Worm (Caenorhabditis elegans) whole organism, L2 larva: ENCODE results near the gene lips-5.

Experiments
- C34F6.9 ChIP-seq: fragments of 150-350 bp; optimal IDR thresholded peaks from 2 replicates; lab custom pipeline; 2014; ENCODE audit warnings: missing biosample characterization, missing genetic modification characterization
- F13H6.1 ChIP-seq: sonication (generic microtip); optimal IDR thresholded peaks from 2 replicates; lab custom pipeline; 2016; ENCODE audit warnings: missing genetic modification characterization, missing compliant biosample characterization
- R02D3.7 ChIP-seq: fragments of 150-350 bp; optimal IDR thresholded peaks from 2 replicates; lab custom pipeline; 2014; ENCODE audit warnings: missing biosample characterization, missing genetic modification characterization
- aly-2 ChIP-seq: fragments of 150-350 bp; optimal IDR thresholded peaks from 2 replicates; lab custom pipeline; 2014; ENCODE audit warnings: missing biosample characterization, missing genetic modification characterization
- ama-1 ChIP-seq: fragments of 150-350 bp; optimal IDR thresholded peaks from 2 replicates; lab custom pipeline; 2018; ENCODE audit warnings: inconsistent platforms
- blmp-1 ChIP-seq: sonication (generic microtip); optimal IDR thresholded peaks from 2 replicates; lab custom pipeline; 2017; ENCODE audit warnings: missing genetic modification characterization, mild to moderate bottlenecking, missing compliant biosample characterization, antibody characterized with exemption, moderate library complexity; ENCODE audit not compliant: insufficient read depth
- ceh-16 ChIP-seq: fragments of 150-350 bp; optimal IDR thresholded peaks from 2 replicates; lab custom pipeline; 2014; ENCODE audit warnings: missing biosample characterization, missing genetic modification characterization
- ceh-82 ChIP-seq: fragments of 150-350 bp; optimal IDR thresholded peaks from 2 replicates; lab custom pipeline; 2014; ENCODE audit warnings: missing biosample characterization, missing genetic modification characterization
- crh-2 ChIP-seq: sonication (generic microtip); optimal IDR thresholded peaks from 2 replicates; lab custom pipeline; 2017; ENCODE audit warnings: missing biosample characterization, missing genetic modification characterization
- dmd-4 ChIP-seq: sonication (generic microtip); optimal IDR thresholded peaks from 2 replicates; lab custom pipeline; 2017; ENCODE audit warnings: missing biosample characterization, missing genetic modification characterization
- egl-27 ChIP-seq: sonication (generic microtip); optimal IDR thresholded peaks from 3 replicates; lab custom pipeline; 2017; ENCODE audit warnings: missing biosample characterization, missing genetic modification reagents, missing genetic modification characterization
- elt-1 ChIP-seq: fragments of 150-350 bp; optimal IDR thresholded peaks from 2 replicates; lab custom pipeline; 2014; ENCODE audit warnings: missing biosample characterization, missing genetic modification characterization
- elt-3 ChIP-seq: sonication (generic microtip); optimal IDR thresholded peaks from 2 replicates; lab custom pipeline; 2017; ENCODE audit warnings: missing biosample characterization, missing genetic modification characterization
- fos-1 ChIP-seq: fragments of 150-350 bp; optimal IDR thresholded peaks from 2 replicates; lab custom pipeline; 2014; ENCODE audit warnings: missing biosample characterization, missing genetic modification characterization
- lin-11 ChIP-seq: fragments of 150-350 bp; sonication (generic microtip); optimal IDR thresholded peaks from 2 replicates; lab custom pipeline; 2014; ENCODE audit warnings: missing biosample characterization, missing genetic modification characterization, inconsistent platforms, mixed read lengths
- lin-13 ChIP-seq: fragments of 150-350 bp; optimal IDR thresholded peaks from 2 replicates; lab custom pipeline; 2014; ENCODE audit warnings: missing biosample characterization, missing genetic modification reagents, missing genetic modification characterization
- lin-39 ChIP-seq: fragments of 150-350 bp; optimal IDR thresholded peaks from 2 replicates; lab custom pipeline; 2014; ENCODE audit warnings: missing biosample characterization, missing genetic modification reagents, missing genetic modification characterization
- lsy-2 ChIP-seq, 2 experiments: fragments of 150-350 bp in 1 of 2; sonication (generic microtip) in 1 of 2; optimal IDR thresholded peaks; 2 replicates each; lab custom pipeline; 2014 to 2017; ENCODE audit warnings: missing biosample characterization in 2 of 2, missing genetic modification characterization in 2 of 2
- mdl-1 ChIP-seq, 2 experiments: fragments of 150-350 bp in 1 of 2; sonication (generic microtip) in 1 of 2; optimal IDR thresholded peaks; 2 replicates each; lab custom pipeline; 2017; ENCODE audit warnings: missing biosample characterization in 2 of 2, missing genetic modification characterization in 2 of 2
- nhr-10 ChIP-seq: sonication (generic microtip); optimal IDR thresholded peaks from 2 replicates; lab custom pipeline; 2017; ENCODE audit warnings: missing biosample characterization, missing genetic modification characterization
- nhr-12 ChIP-seq: fragments of 150-350 bp; optimal IDR thresholded peaks from 2 replicates; lab custom pipeline; 2014; ENCODE audit warnings: missing biosample characterization, missing genetic modification characterization
- nhr-129 ChIP-seq: fragments of 150-350 bp; optimal IDR thresholded peaks from 2 replicates; lab custom pipeline; 2014; ENCODE audit warnings: missing biosample characterization, missing genetic modification characterization
- nhr-21 ChIP-seq: fragments of 150-350 bp; optimal IDR thresholded peaks from 2 replicates; lab custom pipeline; 2014; ENCODE audit warnings: missing biosample characterization, missing genetic modification characterization
- nhr-23 ChIP-seq: fragments of 150-350 bp; optimal IDR thresholded peaks from 2 replicates; lab custom pipeline; 2014; ENCODE audit warnings: missing biosample characterization, missing genetic modification reagents, missing genetic modification characterization
- nhr-237 ChIP-seq: fragments of 150-350 bp; optimal IDR thresholded peaks from 2 replicates; lab custom pipeline; 2014; ENCODE audit warnings: missing biosample characterization, missing genetic modification characterization
- nhr-6 ChIP-seq: fragments of 150-350 bp; optimal IDR thresholded peaks from 2 replicates; lab custom pipeline; 2014; ENCODE audit warnings: missing biosample characterization, missing genetic modification characterization
- nhr-77 ChIP-seq: fragments of 150-350 bp; optimal IDR thresholded peaks from 2 replicates; lab custom pipeline; 2014; ENCODE audit warnings: missing biosample characterization, missing genetic modification characterization
- peb-1 ChIP-seq: fragments of 150-350 bp; optimal IDR thresholded peaks from 2 replicates; lab custom pipeline; 2014; ENCODE audit warnings: missing biosample characterization, missing genetic modification characterization
- sem-4 ChIP-seq: fragments of 150-350 bp; optimal IDR thresholded peaks from 2 replicates; lab custom pipeline; 2014; ENCODE audit warnings: missing biosample characterization, missing genetic modification reagents, missing genetic modification characterization
- skn-1 ChIP-seq: sonication (generic microtip); optimal IDR thresholded peaks from 2 replicates; lab custom pipeline; 2017; ENCODE audit warnings: missing biosample characterization, missing genetic modification characterization
- sma-3 ChIP-seq: sonication (generic microtip); optimal IDR thresholded peaks from 2 replicates; lab custom pipeline; 2016; ENCODE audit warnings: missing genetic modification reagents, missing genetic modification characterization, missing compliant biosample characterization
- sma-9 ChIP-seq, 2 experiments: fragments of 150-350 bp in 1 of 2; sonication (generic microtip) in 1 of 2; optimal IDR thresholded peaks; 2 replicates each; lab custom pipeline; 2014 to 2016; ENCODE audit warnings: missing genetic modification characterization in 2 of 2, mild to moderate bottlenecking in 1 of 2, missing biosample characterization in 1 of 2, missing compliant biosample characterization in 1 of 2, missing genetic modification reagents in 1 of 2, moderate library complexity in 1 of 2
- unc-55 ChIP-seq: fragments of 150-350 bp; sonication (generic microtip); optimal IDR thresholded peaks from 3 replicates; lab custom pipeline; 2014; ENCODE audit warnings: missing biosample characterization, missing genetic modification reagents, missing genetic modification characterization
- ztf-1 ChIP-seq: fragments of 200-800 bp; sonication (Bioruptor generic); conservative IDR thresholded peaks from 2 replicates; pipeline ENCODE4 v1.3.6; 2022; ENCODE audit warnings: missing genetic modification characterization, missing compliant biosample characterization
- ztf-11 ChIP-seq: sonication (generic microtip); optimal IDR thresholded peaks from 2 replicates; lab custom pipeline; 2017; ENCODE audit warnings: missing biosample characterization, missing genetic modification characterization
- ztf-4 ChIP-seq: fragments of 150-350 bp; optimal IDR thresholded peaks from 2 replicates; lab custom pipeline; 2014; ENCODE audit warnings: missing biosample characterization, missing genetic modification characterization

lips-5 gene

DNA sequence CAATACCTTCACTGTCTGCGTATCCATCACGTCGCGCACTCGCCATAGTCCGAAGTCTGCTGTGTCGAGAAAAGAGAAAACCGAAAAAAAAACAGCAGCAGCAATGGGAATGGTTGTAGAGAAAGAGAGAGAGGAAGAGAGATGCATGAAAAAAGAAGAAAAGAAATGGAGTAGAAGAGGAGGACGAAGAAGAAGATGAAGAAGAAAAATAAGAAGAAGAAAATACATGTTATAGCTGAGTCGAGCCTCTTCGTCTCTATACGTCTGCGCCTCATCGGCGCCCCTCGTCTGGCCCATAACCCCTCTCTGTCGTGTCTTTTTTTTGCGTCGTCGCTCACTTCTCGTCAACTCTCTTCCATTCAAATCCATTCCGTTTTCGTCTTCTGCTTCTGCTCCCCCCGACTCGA is 36.2 kb upstream of the lips-5 start (continued):
- no peak for TF ChIP-seq R02D3.7 (tag; lab: Kevin White, UChicago)
- TF ChIP-seq ceh-16 (tag; lab: Kevin White, UChicago), result no peak
- no peak for TF ChIP-seq aly-2
- no peak for TF ChIP-seq elt-1 (tag; lab: Kevin White, UChicago)
- TF ChIP-seq blmp-1 (tag; lab: Kevin White, UChicago), result peak; percentile 53
- TF ChIP-seq sem-4 (tag; lab: Kevin White, UChicago), result peak; percentile 76
- no peak for TF ChIP-seq lin-39 (tag; lab: Kevin White, UChicago)
- TF ChIP-seq nhr-129 (tag; lab: Kevin White, UChicago), result peak; percentile 93
- no peak for TF ChIP-seq nhr-10 (tag; lab: Kevin White, UChicago)
- TF ChIP-seq lin-13 (GFP tag; lab: Kevin White, UChicago), result peak; percentile 51

DNA sequence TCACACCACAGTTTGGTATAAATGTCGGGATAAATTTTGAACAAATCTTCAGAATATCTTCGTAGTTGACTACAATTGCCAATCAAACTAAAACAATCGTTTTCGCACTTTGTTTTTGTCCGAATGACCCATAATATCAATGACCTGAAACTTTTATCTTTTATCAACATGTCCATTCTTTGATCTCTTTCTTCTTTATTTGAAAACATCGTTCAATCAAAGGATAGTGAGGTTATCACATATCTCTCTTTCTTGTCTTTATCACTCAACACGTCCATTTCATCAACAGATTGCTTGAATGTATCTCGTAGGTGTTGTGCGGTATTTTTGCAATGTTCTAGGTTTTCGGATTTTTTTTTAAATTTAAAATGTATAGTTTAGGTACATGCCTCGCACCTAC is 35.5 kb upstream of the lips-5 start:
- peak; percentile 22 for TF ChIP-seq fos-1 (tag; lab: Kevin White, UChicago)
- TF ChIP-seq blmp-1 (tag; lab: Kevin White, UChicago), result peak; percentile 17
- TF ChIP-seq peb-1 (tag; lab: Kevin White, UChicago), result no peak
- TF ChIP-seq sma-3, result no peak
- TF ChIP-seq C34F6.9 (tag; lab: Kevin White, UChicago), result no peak
- TF ChIP-seq crh-2, result peak; percentile 21
- TF ChIP-seq F13H6.1 (tag; lab: Kevin White, UChicago), result no peak
- TF ChIP-seq nhr-10 (tag; lab: Kevin White, UChicago), result no peak
- TF ChIP-seq elt-3 (tag; lab: Kevin White, UChicago), result no peak
- peak; percentile 81 for TF ChIP-seq sma-9 (GFP tag; optimal IDR thresholded peaks at IDR 0.05; lab: Kevin White, UChicago)
- no peak for TF ChIP-seq sma-9 (tag; optimal IDR thresholded peaks at IDR 0.05; lab: Kevin White, UChicago)
- TF ChIP-seq nhr-21 (tag; lab: Kevin White, UChicago), result peak; percentile 39
- peak in 1 of 2 experiments; percentile 1 for TF ChIP-seq lsy-2 (tag; optimal IDR thresholded peaks at IDR 0.05; lab: Kevin White, UChicago)
- TF ChIP-seq, all 48 proteins: peak for 6

DNA sequence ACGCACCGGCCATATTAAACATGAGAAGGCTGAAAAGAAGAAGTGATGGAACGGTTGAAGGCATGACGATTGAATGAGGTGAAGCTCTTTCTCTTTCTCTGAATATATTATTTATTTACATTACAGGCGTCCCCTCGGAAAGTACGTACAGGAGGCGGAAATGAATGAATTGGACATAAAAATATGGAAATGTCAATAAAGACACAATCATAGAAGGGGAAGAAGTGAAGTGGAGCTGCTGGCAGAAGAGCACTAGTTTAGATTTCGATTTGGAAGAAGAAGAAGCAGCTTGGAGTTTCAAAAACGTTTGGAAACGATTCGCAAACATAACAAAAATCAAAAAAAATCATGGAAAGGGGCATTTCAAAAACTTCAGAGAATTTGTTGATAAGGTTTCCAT is 30.5 kb upstream of the lips-5 start, which contains the start of gene H01G02.1:
Gene H01G02.1, minus strand, starts transcription at position 101 of the 400 bp plus-strand sequence.
- TF ChIP-seq lin-11 (tag; lab: Kevin White, UChicago) (no peak), nhr-237 (tag; lab: Kevin White, UChicago) (no peak), skn-1 (tag; lab: Kevin White, UChicago) (no peak), dmd-4 (tag; lab: Kevin White, UChicago) (no peak), egl-27 (tag; lab: Kevin White, UChicago) (no peak), unc-55 (GFP tag; lab: Kevin White, UChicago) (no peak), ceh-82 (no peak), ztf-11 (no peak), nhr-23 (tag; lab: Kevin White, UChicago) (no peak), blmp-1 (tag; lab: Kevin White, UChicago) (no peak), nhr-6 (tag; lab: Kevin White, UChicago) (no peak), sma-9 (GFP tag; optimal IDR thresholded peaks at IDR 0.05; lab: Kevin White, UChicago) (no peak), sma-9 (tag; optimal IDR thresholded peaks at IDR 0.05; lab: Kevin White, UChicago) (no peak), ztf-4 (tag; lab: Kevin White, UChicago) (no peak), nhr-77 (no peak), nhr-12 (tag; lab: Kevin White, UChicago) (no peak), mdl-1 (tag; optimal IDR thresholded peaks at IDR 0.05; lab: Kevin White, UChicago) (no peak), ama-1 (no peak)
- TF ChIP-seq, all 48 proteins: peak for 0

DNA sequence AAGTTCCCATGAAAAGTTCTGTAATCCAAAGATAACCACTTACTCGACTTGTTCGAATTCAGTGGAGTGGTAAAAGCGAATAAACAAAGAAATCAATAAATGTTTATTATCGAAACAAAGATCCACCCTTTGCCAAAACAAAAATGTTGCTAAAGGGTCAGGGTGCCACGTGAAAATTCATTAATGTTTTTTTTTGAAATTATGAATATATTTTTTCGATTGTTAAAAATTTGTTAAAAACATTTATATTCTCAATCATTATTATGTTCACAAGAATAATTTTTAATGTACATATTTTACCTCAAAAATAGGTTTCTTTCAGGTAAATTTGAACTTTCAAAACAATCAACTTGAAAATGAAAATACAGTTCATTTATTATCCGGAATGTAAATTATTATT is 29.5 kb upstream of the lips-5 start, which contains the start of gene H01G02.4:
Gene H01G02.4, minus strand, starts transcription at position 101 of the 400 bp plus-strand sequence.
- no peak for TF ChIP-seq ztf-1 (GFP tag; lab: Robert Waterston, UW)
- TF ChIP-seq blmp-1 (tag; lab: Kevin White, UChicago), result no peak
- no peak for TF ChIP-seq R02D3.7 (tag; lab: Kevin White, UChicago)
- TF ChIP-seq lin-13 (GFP tag; lab: Kevin White, UChicago), result no peak
- no peak for TF ChIP-seq mdl-1 (tag; optimal IDR thresholded peaks at IDR 0.05; lab: Kevin White, UChicago)
- TF ChIP-seq sem-4 (tag; lab: Kevin White, UChicago), result no peak
- no peak for TF ChIP-seq dmd-4 (tag; lab: Kevin White, UChicago)
